Worm (Caenorhabditis elegans) whole organism, L4 larva: Measurements from ENCODE around the gene sfxn-1.4.

ENCODE experiments used
- F10B5.3 ChIP-seq: sonication (generic microtip); optimal IDR thresholded peaks from 2 replicates; lab custom pipeline; 2016; ENCODE audit warnings: mild to moderate bottlenecking, missing genetic modification characterization, missing compliant biosample characterization
- R02D3.7 ChIP-seq: fragments of 150-350 bp; sonication (generic microtip); optimal IDR thresholded peaks from 3 replicates; lab custom pipeline; 2014; ENCODE audit warnings: missing biosample characterization, missing genetic modification characterization
- T26A8.4 ChIP-seq: fragments of 200-800 bp; sonication (Bioruptor generic); IDR thresholded peaks from 2 replicates; pipeline ENCODE4 v1.3.6; 2022; ENCODE audit warnings: missing genetic modification characterization, missing compliant biosample characterization
- Y75B8A.6 ChIP-seq: fragments of 200-800 bp; sonication (Bioruptor generic); IDR thresholded peaks from 2 replicates; pipeline ENCODE4 v1.3.6; 2022; ENCODE audit warnings: missing genetic modification reagents, missing genetic modification characterization, missing compliant biosample characterization
- aly-2 ChIP-seq: sonication (generic microtip); optimal IDR thresholded peaks from 2 replicates; lab custom pipeline; 2018; ENCODE audit warnings: missing biosample characterization, missing genetic modification characterization
- ama-1 ChIP-seq: fragments of 150-350 bp; optimal IDR thresholded peaks from 2 replicates; lab custom pipeline; 2014; ENCODE audit warnings: inconsistent platforms, mixed read lengths
- arid-1 ChIP-seq: fragments of 200-800 bp; sonication (Bioruptor generic); conservative IDR thresholded peaks from 2 replicates; pipeline ENCODE4 v1.3.6; 2022; ENCODE audit warnings: missing genetic modification reagents, missing genetic modification characterization, missing compliant biosample characterization
- ceh-20 ChIP-seq: fragments of 200-800 bp; sonication (Bioruptor generic); IDR thresholded peaks from 2 replicates; pipeline ENCODE4 v1.3.6; 2022; ENCODE audit warnings: missing genetic modification reagents, missing genetic modification characterization, missing compliant biosample characterization
- ceh-44 ChIP-seq: fragments of 200-800 bp; sonication (Bioruptor generic); IDR thresholded peaks from 2 replicates; pipeline ENCODE4 v1.3.6; 2022; ENCODE audit warnings: missing genetic modification reagents, missing genetic modification characterization, missing compliant biosample characterization
- ceh-82 ChIP-seq: sonication (generic microtip); optimal IDR thresholded peaks from 2 replicates; lab custom pipeline; 2017; ENCODE audit warnings: missing biosample characterization, missing genetic modification characterization
- ces-1 ChIP-seq: fragments of 150-350 bp; sonication (generic microtip); optimal IDR thresholded peaks from 4 replicates; lab custom pipeline; 2014; ENCODE audit warnings: missing biosample characterization, missing genetic modification reagents, missing genetic modification characterization
- daf-16 ChIP-seq, 3 experiments: sonication (generic microtip); optimal IDR thresholded peaks; 2 replicates each; lab custom pipeline; 2016 to 2017; ENCODE audit warnings: missing genetic modification characterization in 3 of 3, missing genetic modification reagents in 3 of 3, mild to moderate bottlenecking in 2 of 3, missing compliant biosample characterization in 2 of 3, missing biosample characterization in 1 of 3, moderate library complexity in 1 of 3
- dmd-6 ChIP-seq: fragments of 200-800 bp; sonication (Bioruptor generic); IDR thresholded peaks from 2 replicates; pipeline ENCODE4 v1.3.6; 2022; ENCODE audit warnings: missing genetic modification reagents, missing genetic modification characterization, missing compliant biosample characterization
- dmd-8 ChIP-seq: fragments of 200-800 bp; sonication (Bioruptor generic); IDR thresholded peaks from 2 replicates; pipeline ENCODE4 v1.3.6; 2022; ENCODE audit warnings: missing genetic modification characterization, missing compliant biosample characterization
- egl-43 ChIP-seq: fragments of 200-800 bp; sonication (Bioruptor generic); IDR thresholded peaks from 2 replicates; pipeline ENCODE4 v1.3.6; 2022; ENCODE audit warnings: missing genetic modification reagents, missing genetic modification characterization, missing compliant biosample characterization
- hif-1 ChIP-seq, 2 experiments: sonication (generic microtip); optimal IDR thresholded peaks; 2 replicates each; lab custom pipeline; 2016 to 2017; ENCODE audit warnings: missing compliant biosample characterization in 2 of 2, missing genetic modification characterization in 2 of 2, missing genetic modification reagents in 2 of 2, missing genotype in 2 of 2, mild to moderate bottlenecking in 1 of 2
- hlh-11 ChIP-seq: fragments of 200-800 bp; sonication (Bioruptor generic); optimal IDR thresholded peaks from 2 replicates; lab custom pipeline; 2018; ENCODE audit warnings: mild to moderate bottlenecking, missing genetic modification characterization, missing compliant biosample characterization
- lin-13 ChIP-seq: fragments of 150-350 bp; optimal IDR thresholded peaks from 2 replicates; lab custom pipeline; 2014; ENCODE audit warnings: missing biosample characterization, missing genetic modification reagents, missing genetic modification characterization
- lin-15B ChIP-seq: fragments of 150-350 bp; sonication (generic microtip); optimal IDR thresholded peaks from 3 replicates; lab custom pipeline; 2014; ENCODE audit warnings: missing biosample characterization, missing genetic modification characterization
- lin-39 ChIP-seq: fragments of 150-350 bp; optimal IDR thresholded peaks from 2 replicates; lab custom pipeline; 2014; ENCODE audit warnings: missing biosample characterization, missing genetic modification reagents, missing genetic modification characterization
- mdl-1 ChIP-seq, 2 experiments: fragments of 150-350 bp in 1 of 2; sonication (generic microtip) in 1 of 2; optimal IDR thresholded peaks; 2 replicates each; lab custom pipeline; 2014 to 2017; ENCODE audit warnings: missing biosample characterization in 2 of 2, missing genetic modification characterization in 2 of 2
- mes-2 ChIP-seq: sonication (generic microtip); optimal IDR thresholded peaks from 2 replicates; lab custom pipeline; 2016; ENCODE audit warnings: missing genotype, mild to moderate bottlenecking, missing genetic modification characterization, missing compliant biosample characterization; ENCODE audit not compliant: poor library complexity, severe bottlenecking
- mxl-3 ChIP-seq: fragments of 200-800 bp; sonication (Bioruptor generic); optimal IDR thresholded peaks from 2 replicates; lab custom pipeline; 2018; ENCODE audit warnings: mild to moderate bottlenecking, missing genetic modification characterization, missing compliant biosample characterization
- nhr-11 ChIP-seq: fragments of 150-350 bp; optimal IDR thresholded peaks from 2 replicates; lab custom pipeline; 2014; ENCODE audit warnings: missing biosample characterization, missing genetic modification characterization
- nhr-25 ChIP-seq: sonication (generic microtip); optimal IDR thresholded peaks from 2 replicates; lab custom pipeline; 2017; ENCODE audit warnings: missing genetic modification characterization, mild to moderate bottlenecking, missing compliant biosample characterization, antibody characterized with exemption, moderate library complexity, borderline replicate concordance; ENCODE audit not compliant: insufficient read depth
- nhr-28 ChIP-seq: fragments of 150-350 bp; optimal IDR thresholded peaks from 2 replicates; lab custom pipeline; 2014; ENCODE audit warnings: missing biosample characterization, missing genetic modification characterization
- nhr-42 ChIP-seq: fragments of 200-800 bp; sonication (Bioruptor generic); IDR thresholded peaks from 2 replicates; pipeline ENCODE4 v1.3.6; 2022; ENCODE audit warnings: missing genetic modification characterization, missing compliant biosample characterization
- nhr-76 ChIP-seq: fragments of 150-350 bp; optimal IDR thresholded peaks from 2 replicates; lab custom pipeline; 2014; ENCODE audit warnings: missing biosample characterization, missing genetic modification characterization
- nhr-77 ChIP-seq: fragments of 150-350 bp; optimal IDR thresholded peaks from 2 replicates; lab custom pipeline; 2014; ENCODE audit warnings: missing biosample characterization, missing genetic modification characterization
- pha-4 ChIP-seq, 2 experiments: fragments of 150-350 bp in 1 of 2; fragments of 200-800 bp in 1 of 2; sonication (Bioruptor generic) in 1 of 2; IDR thresholded peaks in 1 of 2; optimal IDR thresholded peaks in 1 of 2; 2 replicates each; pipeline versions ENCODE4 v1.3.6 to Lab custom; 2014 to 2022; ENCODE audit warnings: missing genetic modification characterization in 2 of 2, missing genetic modification reagents in 2 of 2, missing biosample characterization in 1 of 2, missing compliant biosample characterization in 1 of 2
- snpc-1.2 ChIP-seq: fragments of 200-800 bp; sonication (Bioruptor generic); IDR thresholded peaks from 2 replicates; pipeline ENCODE4 v1.3.6; 2022; ENCODE audit warnings: missing genetic modification reagents, missing genetic modification characterization, missing compliant biosample characterization
- unc-39 ChIP-seq: sonication (generic microtip); optimal IDR thresholded peaks from 2 replicates; lab custom pipeline; 2017; ENCODE audit warnings: missing biosample characterization, missing genetic modification characterization
- unc-62 ChIP-seq, 3 experiments: fragments of 150-350 bp in 1 of 3; sonication (generic microtip); optimal IDR thresholded peaks in 2 of 3; peaks in 1 of 3; 1 replicate in 1 of 3; 2 replicates in 2 of 3; lab custom pipeline; 2014 to 2017; ENCODE audit warnings: missing biosample characterization in 3 of 3, missing genetic modification characterization in 3 of 3, missing genetic modification reagents in 3 of 3, missing genotype in 1 of 3
- zfp-2 ChIP-seq: sonication (generic microtip); optimal IDR thresholded peaks from 2 replicates; lab custom pipeline; 2016; ENCODE audit warnings: mild to moderate bottlenecking, missing genetic modification characterization, missing compliant biosample characterization
- zfp-3 ChIP-seq: fragments of 200-800 bp; sonication (Bioruptor generic); conservative IDR thresholded peaks from 2 replicates; pipeline ENCODE4 v1.3.6; 2022; ENCODE audit warnings: missing genetic modification reagents, missing genetic modification characterization, missing compliant biosample characterization
- ztf-11 ChIP-seq: fragments of 150-350 bp; optimal IDR thresholded peaks from 2 replicates; lab custom pipeline; 2014; ENCODE audit warnings: missing biosample characterization, missing genetic modification characterization
- ztf-7 ChIP-seq: fragments of 150-350 bp; optimal IDR thresholded peaks from 2 replicates; lab custom pipeline; 2014; ENCODE audit warnings: missing biosample characterization, missing genetic modification characterization

Gene sfxn-1.4

DNA sequence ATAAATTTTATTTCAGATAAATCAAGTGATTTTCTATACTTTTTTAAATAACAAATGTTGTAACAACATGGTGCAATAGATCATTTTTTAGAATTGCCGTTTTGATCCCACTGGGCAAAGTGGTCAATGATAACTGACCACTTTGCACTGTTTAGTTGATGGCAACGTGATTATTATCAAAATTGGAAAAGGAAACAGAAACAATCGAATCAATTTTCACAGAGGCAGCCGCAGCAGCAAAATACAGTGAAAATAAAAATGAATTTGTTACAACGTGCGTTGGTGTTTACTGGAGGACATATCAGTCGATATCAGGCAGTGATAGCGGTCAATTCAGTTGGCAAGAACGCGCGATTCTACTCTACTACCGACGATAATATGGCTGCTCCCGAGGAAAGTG is 24.8 kb upstream of the sfxn-1.4 start, which contains the start of gene VF13D12L.3:
TSS of gene VF13D12L.3 (plus strand) at position 223 of the 400 bp plus-strand sequence.
- peak; percentile 50 for TF ChIP-seq dmd-6
- no peak for TF ChIP-seq ceh-20 (GFP tag; lab: Robert Waterston, UW)
- no peak for TF ChIP-seq F10B5.3 (tag; lab: Kevin White, UChicago)
- TF ChIP-seq Y75B8A.6 (GFP tag; lab: Robert Waterston, UW), result no peak
- no peak for TF ChIP-seq R02D3.7 (tag; lab: Kevin White, UChicago)
- no peak for TF ChIP-seq nhr-11 (tag; lab: Kevin White, UChicago)
- no peak for TF ChIP-seq ceh-44 (GFP tag; lab: Robert Waterston, UW)
- TF ChIP-seq T26A8.4, result no peak
- TF ChIP-seq aly-2, result no peak
- no peak for TF ChIP-seq mes-2 (tag; lab: Kevin White, UChicago)
- TF ChIP-seq arid-1 (GFP tag; lab: Robert Waterston, UW), result no peak
- TF ChIP-seq egl-43, result no peak
- no peak for TF ChIP-seq lin-13 (GFP tag; lab: Kevin White, UChicago)
- no peak for TF ChIP-seq zfp-2 (tag; lab: Kevin White, UChicago)
- TF ChIP-seq mdl-1 (tag; optimal IDR thresholded peaks at IDR 0.05; lab: Kevin White, UChicago), result peak in 1 of 2 experiments; percentile 40
- peak in 1 of 2 experiments; percentile 67 for TF ChIP-seq unc-62 (GFP tag; optimal IDR thresholded peaks at IDR 0.05 in 1 of 2; lab: Kevin White, UChicago)
- TF ChIP-seq unc-62 (tag; optimal IDR thresholded peaks at IDR 0.05; lab: Kevin White, UChicago), result no peak
- TF ChIP-seq lin-39 (tag; lab: Kevin White, UChicago), result no peak
- TF ChIP-seq ama-1 (lab: Kevin White, UChicago), result no peak
- TF ChIP-seq daf-16 (GFP tag; optimal IDR thresholded peaks at IDR 0.05; lab: Kevin White, UChicago), result no peak
- TF ChIP-seq daf-16 (tag; optimal IDR thresholded peaks at IDR 0.05; lab: Kevin White, UChicago), result peak; percentile 74
- TF ChIP-seq zfp-3 (GFP tag; lab: Robert Waterston, UW), result no peak
- no peak for TF ChIP-seq nhr-42 (GFP tag; lab: Robert Waterston, UW)
- no peak for TF ChIP-seq ztf-11 (tag; lab: Kevin White, UChicago)
- TF ChIP-seq hif-1 (tag; optimal IDR thresholded peaks at IDR 0.05; lab: Kevin White, UChicago), result peak in 1 of 2 experiments; percentile 86
- no peak for TF ChIP-seq dmd-8
- TF ChIP-seq nhr-28 (tag; lab: Kevin White, UChicago), result peak; percentile 63
- TF ChIP-seq mxl-3 (GFP tag; lab: Kevin White, UChicago), result peak; percentile 84
- no peak for TF ChIP-seq unc-39
- TF ChIP-seq snpc-1.2 (GFP tag; lab: Robert Waterston, UW), result no peak
- no peak for TF ChIP-seq ceh-82 (tag; lab: Kevin White, UChicago)
- no peak for TF ChIP-seq ztf-7 (tag; lab: Kevin White, UChicago)

DNA sequence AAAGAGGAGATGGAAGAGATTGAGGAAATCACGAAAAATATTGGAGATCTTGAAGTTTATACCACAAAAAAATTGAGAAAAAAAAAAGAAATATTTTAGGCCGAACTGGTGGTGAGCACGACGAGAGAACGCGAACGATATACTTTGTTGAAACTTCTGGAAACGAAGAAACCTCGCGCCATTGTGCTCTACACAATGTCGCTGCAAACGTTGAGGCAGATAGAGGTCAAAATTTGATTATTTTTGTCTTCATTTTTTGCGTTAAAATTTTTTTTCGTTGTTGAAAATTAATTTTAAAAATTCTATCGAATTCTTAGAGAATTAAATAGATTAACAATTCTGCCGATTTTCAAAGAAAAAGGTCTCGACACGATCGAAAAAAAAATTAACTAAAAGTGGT is 19.6 kb upstream of the sfxn-1.4 start:
- TF ChIP-seq lin-15B (tag; lab: Kevin White, UChicago), result no peak
- TF ChIP-seq ces-1, result no peak
- no peak for TF ChIP-seq nhr-76 (tag; lab: Kevin White, UChicago)
- TF ChIP-seq zfp-2 (tag; lab: Kevin White, UChicago), result no peak
- no peak for TF ChIP-seq nhr-25 (tag; lab: Kevin White, UChicago)
- no peak for TF ChIP-seq F10B5.3 (tag; lab: Kevin White, UChicago)
- no peak for TF ChIP-seq pha-4 (GFP tag; IDR thresholded peaks at IDR 0.05; lab: Robert Waterston, UW)
- TF ChIP-seq pha-4 (tag; optimal IDR thresholded peaks at IDR 0.05; lab: Kevin White, UChicago), result no peak
- no peak for TF ChIP-seq hlh-11 (tag; lab: Kevin White, UChicago)
- TF ChIP-seq nhr-77 (tag; lab: Kevin White, UChicago), result no peak
- no peak for TF ChIP-seq hif-1 (tag; optimal IDR thresholded peaks at IDR 0.05; lab: Kevin White, UChicago)
